Fruit fly (Drosophila melanogaster) whole organism, embryonic: ENCODE results near the gene CG8301.

Experiments used
- Atf6 ChIP-seq: fragments of 200-800 bp; sonication (Bioruptor generic); IDR thresholded peaks from 2 replicates; pipeline ENCODE4 v1.3.6; 2022; ENCODE audit warnings: missing biosample characterization, missing genetic modification characterization
- Blimp-1 ChIP-seq: fragments of 200-800 bp; sonication (Bioruptor generic); optimal IDR thresholded peaks from 3 replicates; lab custom pipeline; 2018; ENCODE audit warnings: missing biosample characterization, missing genetic modification characterization, mild to moderate bottlenecking, moderate library complexity, missing genetic modification reagents
- C15 ChIP-seq: fragments of 200-800 bp; sonication (Bioruptor generic); IDR thresholded peaks from 3 replicates; pipeline ENCODE4 v1.3.6; 2022; ENCODE audit warnings: missing biosample characterization, missing genetic modification characterization
- CG12104 ChIP-seq: fragments of 200-800 bp; sonication (Bioruptor generic); optimal IDR thresholded peaks from 3 replicates; lab custom pipeline; 2016; ENCODE audit warnings: missing biosample characterization, missing genetic modification characterization
- CG12299 ChIP-seq: fragments of 200-800 bp; sonication (Bioruptor generic); optimal IDR thresholded peaks from 2 replicates; lab custom pipeline; 2018; ENCODE audit warnings: missing biosample characterization, mild to moderate bottlenecking, missing genetic modification characterization
- CG14965 ChIP-seq: fragments of 200-800 bp; sonication (Bioruptor generic); optimal IDR thresholded peaks from 2 replicates; lab custom pipeline; 2016; ENCODE audit warnings: missing biosample characterization, missing genetic modification characterization, borderline replicate concordance
- CG1602 ChIP-seq: fragments of 200-800 bp; sonication (Bioruptor generic); optimal IDR thresholded peaks from 3 replicates; lab custom pipeline; 2016; ENCODE audit warnings: missing biosample characterization, missing genetic modification characterization
- CG17328 ChIP-seq: fragments of 200-800 bp; sonication (Bioruptor generic); IDR thresholded peaks from 2 replicates; pipeline ENCODE4 v1.3.6; 2022; ENCODE audit warnings: missing biosample characterization, missing genetic modification characterization
- CG18476 ChIP-seq: fragments of 200-800 bp; sonication (Bioruptor generic); optimal IDR thresholded peaks from 2 replicates; lab custom pipeline; 2016; ENCODE audit warnings: missing biosample characterization, mild to moderate bottlenecking, missing genetic modification characterization
- CG2120 ChIP-seq: fragments of 200-800 bp; sonication (Bioruptor generic); optimal IDR thresholded peaks from 3 replicates; lab custom pipeline; 2016; ENCODE audit warnings: missing biosample characterization, missing genetic modification characterization
- CG31224 ChIP-seq: fragments of 200-800 bp; sonication (Bioruptor generic); IDR thresholded peaks from 2 replicates; pipeline ENCODE4 v1.3.6; 2022; ENCODE audit warnings: missing biosample characterization, missing genetic modification characterization
- CG32532 ChIP-seq: fragments of 200-800 bp; sonication (Bioruptor generic); IDR thresholded peaks from 2 replicates; pipeline ENCODE4 v1.3.6; 2022; ENCODE audit warnings: missing biosample characterization, missing genetic modification characterization
- CG32772 ChIP-seq: fragments of 200-800 bp; sonication (Bioruptor generic); IDR thresholded peaks from 2 replicates; pipeline ENCODE4 v1.3.6; 2022; ENCODE audit warnings: missing biosample characterization, missing genetic modification characterization
- CG3995 ChIP-seq: fragments of 200-800 bp; sonication (Bioruptor generic); optimal IDR thresholded peaks from 3 replicates; lab custom pipeline; 2016; ENCODE audit warnings: missing biosample characterization, missing genetic modification characterization
- CG4360 ChIP-seq: fragments of 200-800 bp; sonication (Bioruptor generic); IDR thresholded peaks from 2 replicates; pipeline ENCODE4 v1.3.6; 2022; ENCODE audit warnings: missing biosample characterization, missing genetic modification characterization
- CG6791 ChIP-seq: fragments of 200-800 bp; sonication (Bioruptor generic); IDR thresholded peaks from 3 replicates; pipeline ENCODE4 v1.3.6; 2022; ENCODE audit warnings: missing biosample characterization, missing genetic modification characterization; ENCODE audit not compliant: partially characterized antibody
- CG8765 ChIP-seq: fragments of 200-800 bp; sonication (Bioruptor generic); IDR thresholded peaks from 2 replicates; pipeline ENCODE4 v1.3.6; 2022; ENCODE audit warnings: missing biosample characterization, missing genetic modification characterization
- CG9609 ChIP-seq: fragments of 200-800 bp; sonication (Bioruptor generic); optimal IDR thresholded peaks from 3 replicates; lab custom pipeline; 2016; ENCODE audit warnings: missing biosample characterization, missing genetic modification characterization
- CG9727 ChIP-seq: fragments of 200-800 bp; sonication (Bioruptor generic); optimal IDR thresholded peaks from 3 replicates; lab custom pipeline; 2017; ENCODE audit warnings: missing biosample characterization, mild to moderate bottlenecking, missing genetic modification characterization
- CG9876 ChIP-seq: fragments of 200-800 bp; sonication (Bioruptor generic); optimal IDR thresholded peaks from 2 replicates; lab custom pipeline; 2016; ENCODE audit warnings: missing biosample characterization, missing genetic modification characterization
- Dad ChIP-seq: fragments of 200-800 bp; sonication (Bioruptor generic); optimal IDR thresholded peaks from 3 replicates; lab custom pipeline; 2016; ENCODE audit warnings: missing biosample characterization, missing genetic modification characterization
- Dip3 ChIP-seq: fragments of 200-800 bp; sonication (Bioruptor generic); optimal IDR thresholded peaks from 3 replicates; lab custom pipeline; 2016; ENCODE audit warnings: missing biosample characterization, missing genetic modification characterization
- Ets65A ChIP-seq: fragments of 200-800 bp; sonication (Bioruptor generic); peaks from one replicate; lab custom pipeline; 2016; ENCODE audit warnings: missing biosample characterization, missing genetic modification characterization
- Fer2 ChIP-seq: fragments of 200-800 bp; sonication (Bioruptor generic); optimal IDR thresholded peaks from 2 replicates; lab custom pipeline; 2018; ENCODE audit warnings: missing biosample characterization, mild to moderate bottlenecking, missing genetic modification characterization, moderate library complexity
- HmgD ChIP-seq: fragments of 200-800 bp; sonication (Bioruptor generic); optimal IDR thresholded peaks from 3 replicates; lab custom pipeline; 2016; ENCODE audit warnings: missing biosample characterization, missing genetic modification characterization
- Max ChIP-seq: fragments of 200-800 bp; sonication (Bioruptor generic); optimal IDR thresholded peaks from 2 replicates; lab custom pipeline; 2016; ENCODE audit warnings: missing biosample characterization, mild to moderate bottlenecking, missing genetic modification characterization
- Myb ChIP-seq: fragments of 200-800 bp; sonication (Bioruptor generic); optimal IDR thresholded peaks from 2 replicates; lab custom pipeline; 2016; ENCODE audit warnings: missing biosample characterization, missing genetic modification characterization
- NC2β ChIP-seq: fragments of 200-800 bp; sonication (Bioruptor generic); optimal IDR thresholded peaks from 2 replicates; lab custom pipeline; 2016; ENCODE audit warnings: missing biosample characterization, missing genetic modification characterization
- Nf-YB ChIP-seq: fragments of 200-800 bp; sonication (Bioruptor generic); optimal IDR thresholded peaks from 3 replicates; lab custom pipeline; 2019; ENCODE audit warnings: missing biosample characterization, mild to moderate bottlenecking, missing genetic modification characterization, moderate library complexity
- Nf-YC ChIP-seq: fragments of 200-800 bp; optimal IDR thresholded peaks from 3 replicates; lab custom pipeline; 2019; ENCODE audit warnings: missing biosample characterization, mild to moderate bottlenecking, missing genetic modification characterization, moderate library complexity
- NfI ChIP-seq: fragments of 200-800 bp; sonication (Bioruptor generic); optimal IDR thresholded peaks from 3 replicates; lab custom pipeline; 2018; ENCODE audit warnings: missing biosample characterization, mild to moderate bottlenecking, missing genetic modification characterization, moderate library complexity
- Oaz ChIP-seq: fragments of 200-800 bp; sonication (Bioruptor generic); IDR thresholded peaks from 2 replicates; pipeline ENCODE4 v1.3.6; 2022; ENCODE audit warnings: missing biosample characterization, missing genetic modification characterization
- Pdp1 ChIP-seq, 2 experiments: fragments of 200-800 bp; sonication (Bioruptor generic); optimal IDR thresholded peaks; 3 replicates each; lab custom pipeline; 2016; ENCODE audit warnings: missing biosample characterization in 2 of 2, missing genetic modification characterization in 2 of 2, mild to moderate bottlenecking in 1 of 2, moderate library complexity in 1 of 2
- Ptx1 ChIP-seq: fragments of 200-800 bp; sonication (Bioruptor generic); IDR thresholded peaks from 2 replicates; pipeline ENCODE4 v1.3.6; 2022; ENCODE audit warnings: missing biosample characterization, missing genetic modification characterization
- Sry-δ ChIP-seq: fragments of 200-800 bp; sonication (Bioruptor generic); optimal IDR thresholded peaks from 2 replicates; lab custom pipeline; 2016; ENCODE audit warnings: missing biosample characterization, missing genetic modification characterization
- ara ChIP-seq: fragments of 200-800 bp; sonication (Bioruptor generic); IDR thresholded peaks from 2 replicates; pipeline ENCODE4 v1.3.6; 2022; ENCODE audit warnings: missing biosample characterization, missing genetic modification characterization
- bsh ChIP-seq, 2 experiments: fragments of 200-800 bp; sonication (Bioruptor generic); optimal IDR thresholded peaks; 2 replicates each; lab custom pipeline; 2017 to 2018; ENCODE audit warnings: mild to moderate bottlenecking in 2 of 2, missing biosample characterization in 2 of 2, missing genetic modification characterization in 2 of 2, moderate library complexity in 1 of 2
- dati ChIP-seq: fragments of 200-800 bp; sonication (Bioruptor generic); IDR thresholded peaks from 2 replicates; pipeline ENCODE4 v1.3.6; 2022; ENCODE audit warnings: missing biosample characterization, missing genetic modification characterization
- dmrt99B ChIP-seq: fragments of 200-800 bp; sonication (Bioruptor generic); optimal IDR thresholded peaks from 2 replicates; lab custom pipeline; 2018; ENCODE audit warnings: missing biosample characterization, mild to moderate bottlenecking, missing genetic modification characterization, moderate library complexity
- ems ChIP-seq: fragments of 200-800 bp; sonication (Bioruptor generic); optimal IDR thresholded peaks from 3 replicates; lab custom pipeline; 2016; ENCODE audit warnings: missing biosample characterization, missing genetic modification characterization
- fd64A ChIP-seq: fragments of 200-800 bp; sonication (Bioruptor generic); optimal IDR thresholded peaks from 3 replicates; lab custom pipeline; 2018; ENCODE audit warnings: missing biosample characterization, mild to moderate bottlenecking, missing genetic modification characterization
- lola ChIP-seq, 3 experiments: fragments of >200 bp in 2 of 3; fragments of 200-800 bp in 1 of 3; sonication (Bioruptor generic) in 1 of 3; optimal IDR thresholded peaks; 2 replicates each; lab custom pipeline; 2017 to 2019; ENCODE audit warnings: missing biosample characterization in 3 of 3, missing genetic modification characterization in 3 of 3, mild to moderate bottlenecking in 1 of 3, moderate library complexity in 1 of 3
- maf-S ChIP-seq: fragments of 200-800 bp; sonication (Bioruptor generic); optimal IDR thresholded peaks from 2 replicates; lab custom pipeline; 2016; ENCODE audit warnings: missing biosample characterization, missing genetic modification characterization
- p53 ChIP-seq: fragments of 200-800 bp; sonication (Bioruptor generic); optimal IDR thresholded peaks from 2 replicates; lab custom pipeline; 2016; ENCODE audit warnings: missing biosample characterization, missing genetic modification characterization
- pfk ChIP-seq: fragments of 200-800 bp; sonication (Bioruptor generic); optimal IDR thresholded peaks from 2 replicates; lab custom pipeline; 2018; ENCODE audit warnings: missing biosample characterization, mild to moderate bottlenecking, missing genetic modification characterization, moderate library complexity
- phol ChIP-seq: fragments of 200-800 bp; sonication (Bioruptor generic); optimal IDR thresholded peaks from 3 replicates; lab custom pipeline; 2018; ENCODE audit warnings: missing biosample characterization, mild to moderate bottlenecking, missing genetic modification characterization, moderate library complexity
- pum ChIP-seq: fragments of 200-800 bp; sonication (Bioruptor generic); optimal IDR thresholded peaks from 2 replicates; lab custom pipeline; 2016; ENCODE audit warnings: missing biosample characterization, missing genetic modification characterization
- run ChIP-seq: fragments of 200-800 bp; sonication (Bioruptor generic); optimal IDR thresholded peaks from 3 replicates; lab custom pipeline; 2018; ENCODE audit warnings: missing biosample characterization, mild to moderate bottlenecking, missing genetic modification characterization
- scrt ChIP-seq: fragments of 200-800 bp; sonication (Bioruptor generic); optimal IDR thresholded peaks from 2 replicates; lab custom pipeline; 2018; ENCODE audit warnings: missing biosample characterization, mild to moderate bottlenecking, missing genetic modification characterization, moderate library complexity
- trh ChIP-seq: fragments of 200-800 bp; sonication (Bioruptor generic); optimal IDR thresholded peaks from 2 replicates; lab custom pipeline; 2016; ENCODE audit warnings: missing biosample characterization, missing genetic modification characterization
- tx ChIP-seq: fragments of 200-800 bp; sonication (Bioruptor generic); optimal IDR thresholded peaks from 2 replicates; lab custom pipeline; 2016; ENCODE audit warnings: missing biosample characterization, missing genetic modification characterization
- zen ChIP-seq: fragments of 200-800 bp; sonication (Bioruptor generic); optimal IDR thresholded peaks from 3 replicates; lab custom pipeline; 2018; ENCODE audit warnings: missing biosample characterization, mild to moderate bottlenecking, missing genetic modification characterization, moderate library complexity

CG8301 gene

dm6 chr3R:9581089-9581520 lies at the start of gene CG8301 (continued):
- TF ChIP-seq CG17328 (no peak), lola (GFP tag; optimal IDR thresholded peaks at IDR 0.05; lab: Kevin White, UChicago) (no peak), tx (GFP tag; lab: Kevin White, UChicago) (no peak), CG32772 (GFP tag; lab: Robert Waterston, UW) (no peak), phol (no peak), CG12299 (tag; lab: Kevin White, UChicago) (peak; percentile 24), Sry-δ (GFP tag; lab: Kevin White, UChicago) (no peak), Nf-YB (GFP tag; lab: Kevin White, UChicago) (no peak), ems (GFP tag; lab: Kevin White, UChicago) (no peak), Myb (GFP tag; lab: Kevin White, UChicago) (peak; percentile 3), ara (no peak), CG31224 (no peak), zen (tag; lab: Kevin White, UChicago) (no peak), trh (GFP tag; lab: Kevin White, UChicago) (no peak), p53 (no peak), Atf6 (GFP tag; lab: Robert Waterston, UW) (no peak), bsh (GFP tag; optimal IDR thresholded peaks at IDR 0.05; lab: Kevin White, UChicago) (peak in 1 of 2 experiments; percentile 15), Max (GFP tag; lab: Kevin White, UChicago) (no peak), CG9876 (no peak), CG9609 (GFP tag; lab: Kevin White, UChicago) (no peak), CG12104 (GFP tag; lab: Kevin White, UChicago) (no peak), dmrt99B (tag; lab: Kevin White, UChicago) (no peak), Dad (GFP tag; lab: Kevin White, UChicago) (no peak), Nf-YC (tag; lab: Kevin White, UChicago) (peak; percentile 24), NC2β (GFP tag; lab: Kevin White, UChicago) (no peak), CG32532 (GFP tag; lab: Robert Waterston, UW) (peak; percentile 60; the same call in 1 of the 2 replicates), Oaz (GFP tag; lab: Robert Waterston, UW) (no peak), HmgD (GFP tag; lab: Kevin White, UChicago) (no peak), scrt (GFP tag; lab: Kevin White, UChicago) (peak; percentile 28), Dip3 (no peak), CG6791 (GFP tag; lab: Robert Waterston, UW) (no peak), Blimp-1 (GFP tag; lab: Kevin White, UChicago) (peak; percentile 7), CG4360 (GFP tag; lab: Robert Waterston, UW) (no peak), pum (GFP tag; lab: Kevin White, UChicago) (no peak), NfI (peak; percentile 22), dati (GFP tag; lab: Robert Waterston, UW) (no peak), run (tag; lab: Kevin White, UChicago) (no peak), CG8765 (GFP tag; lab: Robert Waterston, UW) (no peak), CG14965 (GFP tag; lab: Kevin White, UChicago) (no peak), CG2120 (GFP tag; lab: Kevin White, UChicago) (peak; percentile 60), CG1602 (no peak), Ptx1 (GFP tag; lab: Robert Waterston, UW) (0 out of 2 replicates have a peak, but pooled peaks have one; percentile 10), CG3995 (GFP tag; lab: Kevin White, UChicago) (no peak), CG9727 (GFP tag; lab: Kevin White, UChicago) (no peak), Pdp1 (GFP tag; optimal IDR thresholded peaks at IDR 0.05; lab: Kevin White, UChicago) (no peak), pfk (GFP tag; lab: Kevin White, UChicago) (no peak), Fer2 (tag; lab: Kevin White, UChicago) (no peak), C15 (GFP tag; lab: Robert Waterston, UW) (no peak), fd64A (GFP tag; lab: Kevin White, UChicago) (no peak), CG18476 (GFP tag; lab: Kevin White, UChicago) (no peak), maf-S (GFP tag; lab: Kevin White, UChicago) (no peak), Ets65A (no peak)
